Worm (Caenorhabditis elegans): ENCODE results near the gene H23L24.1.
A peak's percentile ranks its signal among the peaks of the same experiment; 100 is the strongest.

The H23L24.1 gene

ce11 chrIV:8687605-8688191, 30.6 kb upstream of the H23L24.1 start, which contains the start of gene snrp-3 (continued):
- TF ChIP-seq ztf-26 (tag; optimal IDR thresholded peaks at IDR 0.05) (no peak), somi-1 (GFP tag; optimal IDR thresholded peaks at IDR 0.05) (no peak), B0261.1 (tag; optimal IDR thresholded peaks at IDR 0.05) (no peak), rcor-1 (GFP tag; IDR thresholded peaks at IDR 0.05) (peak; percentile 42), lin-54 (GFP tag; optimal IDR thresholded peaks at IDR 0.05) (peak; percentile 95), lag-1 (GFP tag; IDR thresholded peaks at IDR 0.05) (no peak), madf-8 (GFP tag; conservative IDR thresholded peaks at IDR 0.05) (no peak), nfyb-1 (GFP tag; IDR thresholded peaks at IDR 0.05) (peak; percentile 73), nhr-80 (tag; optimal IDR thresholded peaks at IDR 0.05) (peak; percentile 29), attf-3 (GFP tag; conservative IDR thresholded peaks at IDR 0.05) (peak; percentile 59; the same call in 1 of the 2 replicates)

ce11 chrIV:8691486-8691885, 26.8 kb upstream of the H23L24.1 start, which contains the start of the genes hst-1 and ints-6:
Gene hst-1 (minus strand): TSS chrIV:8691513.
Gene ints-6 (plus strand): TSS chrIV:8691745.
- TF ChIP-seq ztf-26 (tag; optimal IDR thresholded peaks at IDR 0.05) (no peak), ztf-18 (tag; optimal IDR thresholded peaks at IDR 0.05) (peak; percentile 5)

- TF ChIP-seq efl-1 (GFP tag; optimal IDR thresholded peaks at IDR 0.05) (no peak), rec-8 (tag; optimal IDR thresholded peaks at IDR 0.05) (no peak), hsf-1 (GFP tag; IDR thresholded peaks at IDR 0.05) (no peak), pha-4 (tag; optimal IDR thresholded peaks at IDR 0.05) (no peak), F23B12.7 (tag; optimal IDR thresholded peaks at IDR 0.05; ENCODE audit: insufficient read depth) (no peak), mxl-1 (tag; optimal IDR thresholded peaks at IDR 0.05) (no peak), ceh-100 (GFP tag; IDR thresholded peaks at IDR 0.05) (no peak), mel-28 (tag; optimal IDR thresholded peaks at IDR 0.05; ENCODE audit: borderline replicate concordance) (no peak), athp-1 (tag; optimal IDR thresholded peaks at IDR 0.05) (no peak), xnd-1 (tag; optimal IDR thresholded peaks at IDR 0.05) (no peak), hmg-1.2 (GFP tag; IDR thresholded peaks at IDR 0.05) (no peak), tbp1 (GFP tag; optimal IDR thresholded peaks at IDR 0.05) (no peak), mcd-1 (GFP tag; IDR thresholded peaks at IDR 0.05) (no peak)
Observed at ce11 chrIV:8697436-8697835, 20.8 kb upstream of the H23L24.1 start, which contains the start of gene ttll-11. Gene ttll-11 (plus strand): TSS chrIV:8697736.

- no peak for TF ChIP-seq B0035.1 (tag; optimal IDR thresholded peaks at IDR 0.05)
- no peak for TF ChIP-seq F37B4.10 (GFP tag; IDR thresholded peaks at IDR 0.05)
- TF ChIP-seq Y79H2A.3 (GFP tag; conservative IDR thresholded peaks at IDR 0.05), result no peak
- no peak for TF ChIP-seq mel-28 (tag; optimal IDR thresholded peaks at IDR 0.05; ENCODE audit: borderline replicate concordance)
Observed at ce11 chrIV:8705504-8705903, 12.7 kb upstream of the H23L24.1 start, which contains the start of gene H23L24.4. Gene H23L24.4 (minus strand): TSS chrIV:8705604.

ce11 chrIV:8708046-8708445, 10.2 kb upstream of the H23L24.1 start:
- TF ChIP-seq mes-4 (tag; optimal IDR thresholded peaks at IDR 0.05) (no peak), somi-1 (GFP tag; optimal IDR thresholded peaks at IDR 0.05) (no peak), egrh-3 (GFP tag; IDR thresholded peaks at IDR 0.05) (no peak), nhr-120 (GFP tag; IDR thresholded peaks at IDR 0.05) (no peak), cebp-1 (GFP tag; IDR thresholded peaks at IDR 0.05) (no peak), cebp-1 (tag; optimal IDR thresholded peaks at IDR 0.05) (no peak), F10E7.11 (tag; optimal IDR thresholded peaks at IDR 0.05) (no peak), F57C9.4 (tag; optimal IDR thresholded peaks at IDR 0.05) (no peak), cebp-2 (GFP tag; IDR thresholded peaks at IDR 0.05) (no peak), F49E8.2 (tag; optimal IDR thresholded peaks at IDR 0.05; ENCODE audit: insufficient read depth) (no peak), athp-1 (tag; optimal IDR thresholded peaks at IDR 0.05) (no peak), C06A6.2 (GFP tag; conservative IDR thresholded peaks at IDR 0.05) (no peak)

Measured in whole organism, young adult.